Fruit fly (Drosophila melanogaster) whole organism, embryonic: ENCODE measurements around the gene GNBP1.
A peak's percentile ranks its signal among the peaks of the same experiment; 100 is the strongest.

Experiments used
- B-H1 ChIP-seq: fragments of 200-800 bp; sonication (Bioruptor generic); IDR thresholded peaks from 3 replicates; pipeline ENCODE4 v1.3.6; 2022; ENCODE audit warnings: missing biosample characterization, missing genetic modification characterization
- CG10321 ChIP-seq: fragments of 200-800 bp; sonication (Bioruptor generic); IDR thresholded peaks from 2 replicates; pipeline ENCODE4 v1.3.6; 2022; ENCODE audit warnings: missing biosample characterization, missing genetic modification characterization
- CG12942 ChIP-seq: fragments of 200-800 bp; sonication (Bioruptor generic); optimal IDR thresholded peaks from 3 replicates; lab custom pipeline; 2016; ENCODE audit warnings: missing biosample characterization, missing genetic modification characterization
- CG1602 ChIP-seq: fragments of 200-800 bp; sonication (Bioruptor generic); optimal IDR thresholded peaks from 3 replicates; lab custom pipeline; 2016; ENCODE audit warnings: missing biosample characterization, missing genetic modification characterization
- CG1647 ChIP-seq: fragments of 200-800 bp; sonication (Bioruptor generic); optimal IDR thresholded peaks from 3 replicates; lab custom pipeline; 2016; ENCODE audit warnings: missing biosample characterization, missing genetic modification characterization
- CG18011 ChIP-seq: fragments of 200-800 bp; sonication (Bioruptor generic); optimal IDR thresholded peaks from 2 replicates; lab custom pipeline; 2017; ENCODE audit warnings: missing biosample characterization, missing genetic modification characterization, mild to moderate bottlenecking, moderate library complexity, missing genotype
- CG1832 ChIP-seq: fragments of 200-800 bp; sonication (Bioruptor generic); optimal IDR thresholded peaks from 2 replicates; lab custom pipeline; 2017; ENCODE audit warnings: missing biosample characterization, mild to moderate bottlenecking, missing genetic modification characterization, inconsistent platforms
- CG3281 ChIP-seq: fragments of 200-800 bp; sonication (Bioruptor generic); optimal IDR thresholded peaks from 3 replicates; lab custom pipeline; 2017; ENCODE audit warnings: missing biosample characterization, mild to moderate bottlenecking, missing genetic modification characterization
- CG34376 ChIP-seq: fragments of 200-800 bp; sonication (Bioruptor generic); optimal IDR thresholded peaks from 2 replicates; lab custom pipeline; 2018; ENCODE audit warnings: missing biosample characterization, mild to moderate bottlenecking, missing genetic modification characterization
- CG3838 ChIP-seq: fragments of 200-800 bp; sonication (Bioruptor generic); optimal IDR thresholded peaks from 3 replicates; lab custom pipeline; 2016; ENCODE audit warnings: missing biosample characterization, missing genetic modification characterization
- CG3847 ChIP-seq: fragments of 200-800 bp; sonication (Bioruptor generic); IDR thresholded peaks from 2 replicates; pipeline ENCODE4 v1.3.6; 2022; ENCODE audit warnings: missing biosample characterization, missing genetic modification characterization
- CG42726 ChIP-seq: fragments of 200-800 bp; sonication (Bioruptor generic); IDR thresholded peaks from 2 replicates; pipeline ENCODE4 v1.3.6; 2022; ENCODE audit warnings: missing biosample characterization, missing genetic modification characterization; ENCODE audit not compliant: partially characterized antibody
- CG4424 ChIP-seq: fragments of 200-800 bp; sonication (Bioruptor generic); optimal IDR thresholded peaks from 3 replicates; lab custom pipeline; 2016; ENCODE audit warnings: missing biosample characterization, missing genetic modification characterization
- CG5953 ChIP-seq: fragments of 200-800 bp; sonication (Bioruptor generic); IDR thresholded peaks from 2 replicates; pipeline ENCODE4 v1.3.6; 2022; ENCODE audit warnings: missing biosample characterization, missing genetic modification characterization
- CG6272 ChIP-seq: fragments of 200-800 bp; sonication (Bioruptor generic); IDR thresholded peaks from 2 replicates; pipeline ENCODE4 v1.3.6; 2022; ENCODE audit warnings: missing biosample characterization, missing genetic modification characterization
- CG7357 ChIP-seq: fragments of 200-800 bp; sonication (Bioruptor generic); IDR thresholded peaks from 3 replicates; pipeline ENCODE4 v1.3.6; 2022; ENCODE audit warnings: missing biosample characterization, missing genetic modification characterization
- CG7928 ChIP-seq: fragments of 200-800 bp; sonication (Bioruptor generic); optimal IDR thresholded peaks from 2 replicates; lab custom pipeline; 2017; ENCODE audit warnings: missing biosample characterization, mild to moderate bottlenecking, missing genetic modification characterization
- CG8359 ChIP-seq: fragments of 200-800 bp; sonication (Bioruptor generic); optimal IDR thresholded peaks from 2 replicates; lab custom pipeline; 2017; ENCODE audit warnings: missing biosample characterization, mild to moderate bottlenecking, missing genetic modification characterization, borderline replicate concordance
- CG9215 ChIP-seq: fragments of 200-800 bp; sonication (Bioruptor generic); IDR thresholded peaks from 2 replicates; pipeline ENCODE4 v1.3.6; 2022; ENCODE audit warnings: missing biosample characterization, missing genetic modification characterization
- CkIIα-i1 ChIP-seq: fragments of 200-800 bp; sonication (Bioruptor generic); IDR thresholded peaks from 2 replicates; pipeline ENCODE4 v1.3.6; 2022; ENCODE audit warnings: missing biosample characterization, missing genetic modification characterization
- Ets65A ChIP-seq: fragments of 200-800 bp; sonication (Bioruptor generic); peaks from one replicate; lab custom pipeline; 2016; ENCODE audit warnings: missing biosample characterization, missing genetic modification characterization
- Hand ChIP-seq: fragments of 200-800 bp; sonication (Bioruptor generic); optimal IDR thresholded peaks from 2 replicates; lab custom pipeline; 2017; ENCODE audit warnings: mild to moderate bottlenecking, missing biosample characterization, missing genetic modification reagents, missing genetic modification characterization
- Hey ChIP-seq: fragments of 200-800 bp; sonication (Bioruptor generic); optimal IDR thresholded peaks from 3 replicates; lab custom pipeline; 2018; ENCODE audit warnings: missing biosample characterization, mild to moderate bottlenecking, missing genetic modification characterization
- Hr3 ChIP-seq: fragments of 200-800 bp; sonication (Bioruptor generic); optimal IDR thresholded peaks from 3 replicates; lab custom pipeline; 2016; ENCODE audit warnings: missing biosample characterization, missing genetic modification characterization
- Lim3 ChIP-seq: fragments of 200-800 bp; sonication (Bioruptor generic); IDR thresholded peaks from 2 replicates; pipeline ENCODE4 v1.3.6; 2022; ENCODE audit warnings: missing biosample characterization, missing genetic modification characterization
- NC2α ChIP-seq: fragments of 200-800 bp; sonication (Bioruptor generic); optimal IDR thresholded peaks from 2 replicates; lab custom pipeline; 2016; ENCODE audit warnings: missing biosample characterization, missing genetic modification characterization
- Six4 ChIP-seq: fragments of 200-800 bp; sonication (Bioruptor generic); optimal IDR thresholded peaks from 2 replicates; lab custom pipeline; 2016; ENCODE audit warnings: missing biosample characterization, missing genetic modification characterization
- Xrp1 ChIP-seq: fragments of 200-800 bp; sonication (Bioruptor generic); IDR thresholded peaks from 2 replicates; pipeline ENCODE4 v1.3.6; 2022; ENCODE audit warnings: missing biosample characterization, missing genetic modification characterization
- al ChIP-seq: fragments of 200-800 bp; sonication (Bioruptor generic); IDR thresholded peaks from 2 replicates; pipeline ENCODE4 v1.3.6; 2022; ENCODE audit warnings: missing biosample characterization, missing genetic modification characterization
- az2 ChIP-seq: fragments of 200-800 bp; sonication (Bioruptor generic); optimal IDR thresholded peaks from 3 replicates; lab custom pipeline; 2016; ENCODE audit warnings: missing biosample characterization, missing genetic modification characterization
- chm ChIP-seq: fragments of 200-800 bp; sonication (Bioruptor generic); IDR thresholded peaks from 2 replicates; pipeline ENCODE4 v1.3.6; 2022; ENCODE audit warnings: missing biosample characterization, missing genetic modification characterization
- crol ChIP-seq: fragments of 200-800 bp; sonication (Bioruptor generic); IDR thresholded peaks from 2 replicates; pipeline ENCODE4 v1.3.6; 2022; ENCODE audit warnings: missing biosample characterization, missing genetic modification characterization
- dmrt99B ChIP-seq: fragments of 200-800 bp; sonication (Bioruptor generic); optimal IDR thresholded peaks from 2 replicates; lab custom pipeline; 2018; ENCODE audit warnings: missing biosample characterization, mild to moderate bottlenecking, missing genetic modification characterization, moderate library complexity
- emc ChIP-seq: fragments of 200-800 bp; sonication (Bioruptor generic); optimal IDR thresholded peaks from 2 replicates; lab custom pipeline; 2016; ENCODE audit warnings: missing biosample characterization, missing genetic modification characterization
- exex ChIP-seq: fragments of 200-800 bp; sonication (Bioruptor generic); optimal IDR thresholded peaks from 4 replicates; lab custom pipeline; 2018; ENCODE audit warnings: missing biosample characterization, mild to moderate bottlenecking, missing genetic modification characterization, moderate library complexity
- fd64A ChIP-seq: fragments of 200-800 bp; sonication (Bioruptor generic); optimal IDR thresholded peaks from 3 replicates; lab custom pipeline; 2018; ENCODE audit warnings: missing biosample characterization, mild to moderate bottlenecking, missing genetic modification characterization
- fd96Cb ChIP-seq: fragments of 200-800 bp; sonication (Bioruptor generic); optimal IDR thresholded peaks from 2 replicates; lab custom pipeline; 2018; ENCODE audit warnings: missing biosample characterization, mild to moderate bottlenecking, missing genetic modification characterization, moderate library complexity
- gsb ChIP-seq: fragments of 200-800 bp; sonication (Bioruptor generic); IDR thresholded peaks from 2 replicates; pipeline ENCODE4 v1.3.6; 2022; ENCODE audit warnings: missing biosample characterization, missing genetic modification characterization
- hth ChIP-seq: fragments of >200 bp; optimal IDR thresholded peaks from 2 replicates; lab custom pipeline; 2017; ENCODE audit warnings: inconsistent platforms
- kah ChIP-seq: fragments of 200-800 bp; sonication (Bioruptor generic); optimal IDR thresholded peaks from 2 replicates; lab custom pipeline; 2018; ENCODE audit warnings: missing biosample characterization, mild to moderate bottlenecking, missing genetic modification characterization
- lilli ChIP-seq: fragments of 200-800 bp; sonication (Bioruptor generic); optimal IDR thresholded peaks from 3 replicates; lab custom pipeline; 2016; ENCODE audit warnings: missing biosample characterization, missing genetic modification characterization
- mld ChIP-seq: fragments of 200-800 bp; sonication (Bioruptor generic); IDR thresholded peaks from 3 replicates; pipeline ENCODE4 v1.3.6; 2022; ENCODE audit warnings: missing biosample characterization, missing genetic modification characterization; ENCODE audit not compliant: partially characterized antibody
- peb ChIP-seq: fragments of 200-800 bp; sonication (Bioruptor generic); IDR thresholded peaks from 2 replicates; pipeline ENCODE4 v1.3.6; 2022; ENCODE audit warnings: missing biosample characterization, missing genetic modification characterization
- pnt ChIP-seq: fragments of 200-800 bp; sonication (Bioruptor generic); optimal IDR thresholded peaks from 3 replicates; lab custom pipeline; 2016; ENCODE audit warnings: missing biosample characterization, missing genetic modification characterization
- pzg ChIP-seq: fragments of 200-800 bp; sonication (Bioruptor generic); optimal IDR thresholded peaks from 3 replicates; lab custom pipeline; 2018; ENCODE audit warnings: missing biosample characterization, mild to moderate bottlenecking, missing genetic modification characterization, moderate library complexity
- slp2 ChIP-seq: fragments of 200-800 bp; sonication (Bioruptor generic); optimal IDR thresholded peaks from 2 replicates; lab custom pipeline; 2016; ENCODE audit warnings: missing biosample characterization, missing genetic modification characterization
- stwl ChIP-seq: fragments of 200-800 bp; sonication (Bioruptor generic); optimal IDR thresholded peaks from 3 replicates; lab custom pipeline; 2018; ENCODE audit warnings: missing biosample characterization, mild to moderate bottlenecking, missing genetic modification characterization, moderate library complexity
- tna ChIP-seq: fragments of 200-800 bp; sonication (Bioruptor generic); IDR thresholded peaks from 2 replicates; pipeline ENCODE4 v1.3.6; 2022; ENCODE audit warnings: missing biosample characterization, missing genetic modification characterization; ENCODE audit not compliant: partially characterized antibody

Gene GNBP1

DNA sequence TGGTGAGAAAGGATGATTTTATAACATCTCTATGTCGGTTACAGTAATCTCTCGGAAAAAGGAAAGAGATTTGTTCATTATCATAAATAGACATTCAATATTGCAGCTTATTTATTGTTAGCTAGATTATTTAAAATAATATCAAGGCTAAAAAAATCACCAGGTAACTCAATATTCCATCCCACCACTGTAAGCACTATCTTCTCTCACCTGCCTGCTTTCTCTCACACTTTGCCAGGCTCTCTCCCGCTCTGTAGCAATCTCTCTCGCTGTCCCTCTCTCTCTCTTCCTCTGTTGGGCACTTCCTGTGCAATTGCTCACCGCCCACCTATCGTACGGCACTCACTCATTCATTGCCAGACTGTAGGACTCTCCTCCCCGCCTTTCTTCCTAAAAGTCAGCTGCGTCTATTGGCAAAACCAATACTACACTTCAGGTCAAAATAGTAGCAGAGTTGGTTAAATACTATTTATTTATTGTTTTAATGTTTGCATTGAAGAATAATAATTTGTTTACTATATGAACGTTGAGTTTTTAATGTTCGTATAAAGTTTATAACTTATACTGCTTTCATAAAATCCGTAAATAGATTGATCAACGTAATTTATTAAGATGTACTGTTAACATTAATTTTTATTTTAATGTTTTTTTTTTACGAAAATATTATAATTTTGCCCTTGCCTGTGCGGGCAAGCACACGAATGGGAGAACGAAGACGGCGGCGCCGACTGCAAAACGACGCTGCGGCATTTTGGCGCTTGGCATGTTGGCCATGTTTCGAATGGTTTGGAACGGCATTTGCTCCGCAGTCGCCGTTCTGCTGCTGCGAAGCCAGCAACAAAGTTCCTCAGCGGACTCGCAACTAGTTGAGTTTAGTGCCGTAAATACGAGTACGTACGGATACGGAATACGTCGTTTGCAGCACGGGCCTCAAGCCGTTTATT lies 34.7 kb upstream of the GNBP1 start (continued):
- TF ChIP-seq CG18011 (GFP tag; lab: Kevin White, UChicago) (peak; percentile 84), Xrp1 (GFP tag; lab: Robert Waterston, UW) (peak; percentile 95), dmrt99B (tag; lab: Kevin White, UChicago) (peak; percentile 93), CG5953 (GFP tag; lab: Robert Waterston, UW) (peak; percentile 93), CG7357 (peak; percentile 88), Lim3 (GFP tag; lab: Robert Waterston, UW) (peak; percentile 85), stwl (tag; lab: Kevin White, UChicago) (no peak), Hr3 (GFP tag; lab: Kevin White, UChicago) (peak; percentile 90), Hand (GFP tag; lab: Kevin White, UChicago) (peak; percentile 91), CG1602 (GFP tag; lab: Kevin White, UChicago) (peak; percentile 85), CG3847 (GFP tag; lab: Robert Waterston, UW) (peak; percentile 98), CG9215 (GFP tag; lab: Robert Waterston, UW) (peak; percentile 96), hth (lab: Kevin White, UChicago) (no peak), mld (GFP tag; lab: Robert Waterston, UW) (no peak), NC2α (GFP tag; lab: Kevin White, UChicago) (peak; percentile 82), CG12942 (GFP tag; lab: Kevin White, UChicago) (peak; percentile 88), CG1647 (GFP tag; lab: Kevin White, UChicago) (peak; percentile 84), tna (no peak), gsb (GFP tag; lab: Robert Waterston, UW) (peak; percentile 96)

DNA sequence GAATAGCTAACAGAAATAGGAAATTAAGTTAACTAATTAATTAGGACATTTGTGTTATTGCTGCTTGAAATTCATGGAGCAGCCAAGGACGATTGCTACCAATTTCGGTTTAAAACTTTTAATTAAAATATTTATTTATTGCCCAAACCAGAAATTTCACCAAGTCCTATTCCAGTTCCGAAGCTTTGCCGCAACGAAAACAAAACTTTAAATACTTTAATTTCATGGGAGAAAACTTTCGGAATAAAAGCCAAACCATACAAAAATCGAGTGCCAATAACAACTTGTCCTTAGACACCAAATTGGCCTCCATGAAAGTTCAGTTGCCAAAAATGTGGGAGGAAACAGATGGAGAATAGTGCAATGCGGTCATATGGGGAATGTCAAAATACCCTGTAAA lies 32.4 kb upstream of the GNBP1 start:
- TF ChIP-seq pzg (GFP tag; lab: Kevin White, UChicago): no peak
- peak; percentile 78 for TF ChIP-seq Ets65A (GFP tag; lab: Kevin White, UChicago)
- no peak for TF ChIP-seq CG8359 (GFP tag; lab: Kevin White, UChicago)
- TF ChIP-seq CG6272 (GFP tag; lab: Robert Waterston, UW): no peak
- no peak for TF ChIP-seq pnt (GFP tag; lab: Kevin White, UChicago)

DNA sequence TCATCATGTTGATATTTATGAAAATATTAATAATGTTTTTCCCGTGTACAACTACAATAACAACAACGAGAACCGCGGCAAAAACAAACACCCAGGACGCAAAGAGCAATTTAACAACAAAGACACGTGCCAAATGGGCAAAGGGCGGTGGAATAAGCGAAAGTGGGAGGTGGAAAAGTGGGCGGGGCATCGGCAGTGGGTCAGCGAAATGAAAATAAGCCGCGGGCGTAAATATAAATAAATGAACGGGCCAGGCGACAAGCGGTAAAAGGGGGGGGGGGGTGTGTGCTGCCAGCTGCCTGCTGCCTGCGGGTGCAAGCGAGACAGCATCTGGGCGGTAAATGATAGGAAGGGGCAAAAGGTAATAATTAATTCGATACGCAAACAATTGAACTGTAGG lies 21.9 kb upstream of the GNBP1 start:
- TF ChIP-seq CG10321 (no peak), fd96Cb (no peak), B-H1 (no peak), slp2 (GFP tag; lab: Kevin White, UChicago) (no peak), CkIIα-i1 (GFP tag; lab: Robert Waterston, UW) (no peak), kah (GFP tag; lab: Kevin White, UChicago) (no peak), lilli (no peak), CG42726 (GFP tag; lab: Robert Waterston, UW) (no peak), CG34376 (GFP tag; lab: Kevin White, UChicago) (no peak), CG4424 (GFP tag; lab: Kevin White, UChicago) (no peak), CG1832 (peak; percentile 37), CG7928 (no peak), Hey (peak; percentile 70), peb (no peak), az2 (no peak), crol (GFP tag; lab: Robert Waterston, UW) (peak; percentile 61), al (GFP tag; lab: Robert Waterston, UW) (no peak), CG3838 (GFP tag; lab: Kevin White, UChicago) (no peak), Ets65A (GFP tag; lab: Kevin White, UChicago) (peak; percentile 54), Six4 (GFP tag; lab: Kevin White, UChicago) (no peak), chm (GFP tag; lab: Robert Waterston, UW) (no peak), fd64A (GFP tag; lab: Kevin White, UChicago) (no peak), CG1602 (GFP tag; lab: Kevin White, UChicago) (no peak), emc (GFP tag; lab: Kevin White, UChicago) (no peak), exex (tag; lab: Kevin White, UChicago) (no peak), CG3281 (no peak)
